ENCODE assay signal across 6 worm cellular contexts in the genomic region with DNA sequence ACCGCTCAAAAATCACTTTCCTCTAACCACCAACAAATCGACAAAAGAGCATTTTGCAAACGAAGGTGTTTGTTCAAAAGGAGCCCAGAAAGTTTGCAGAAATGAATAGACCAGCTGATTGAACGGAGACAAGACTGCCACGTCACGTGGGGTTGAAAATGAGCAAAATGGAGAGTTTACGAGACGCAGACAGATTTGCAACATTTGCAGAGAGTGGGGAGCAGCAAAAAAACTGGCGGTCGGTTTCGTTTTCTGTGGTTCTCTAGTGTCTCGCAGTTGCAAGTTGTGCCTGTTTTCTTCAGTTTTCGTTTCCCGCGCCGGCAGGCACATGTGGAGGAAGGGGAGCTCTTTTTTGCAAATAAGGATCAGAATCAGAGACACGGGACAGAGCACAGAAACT.
TF ChIP-seq lines count a peak whose summit lies in the region.

No protein-coding gene starts in this region.

TF ChIP-seq in whole organism, L1 larva, 84 proteins besides CTCF, POLR2A, EP300 and RAD21 (continues in another document):
- TF ChIP-seq xbp-1 (tag; optimal IDR thresholded peaks at IDR 0.05; lab: Kevin White, UChicago) (peak; percentile 27), lin-35 (GFP tag; optimal IDR thresholded peaks at IDR 0.05; lab: Kevin White, UChicago) (peak; percentile 48 to 62), nhr-11 (tag; optimal IDR thresholded peaks at IDR 0.05; lab: Kevin White, UChicago) (peak; percentile 20), tlp-1 (tag; optimal IDR thresholded peaks at IDR 0.05; lab: Kevin White, UChicago) (no peak), ceh-82 (tag; optimal IDR thresholded peaks at IDR 0.05; lab: Kevin White, UChicago) (peak in 2 of 3 experiments; percentile 16 to 54), fkh-4 (tag; optimal IDR thresholded peaks at IDR 0.05; lab: Kevin White, UChicago; ENCODE audit: borderline replicate concordance) (no peak), nhr-85 (tag; lab: Kevin White, UChicago) (no peak), nhr-77 (tag; optimal IDR thresholded peaks at IDR 0.05; lab: Kevin White, UChicago) (peak; percentile 32), fkh-8 (tag; optimal IDR thresholded peaks at IDR 0.05; lab: Kevin White, UChicago) (peak; percentile 81), snu-23 (GFP tag; optimal IDR thresholded peaks at IDR 0.05; lab: Kevin White, UChicago) (peak; percentile 57), dpl-1 (GFP tag; optimal IDR thresholded peaks at IDR 0.05; lab: Kevin White, UChicago) (peak; percentile 23 to 39 (median 32)), elt-2 (tag; optimal IDR thresholded peaks at IDR 0.05; lab: Kevin White, UChicago) (peak; percentile 36), grh-1 (GFP tag; IDR thresholded peaks at IDR 0.05; lab: Robert Waterston, UW) (no peak), hlh-17 (GFP tag; optimal IDR thresholded peaks at IDR 0.05; lab: Kevin White, UChicago; ENCODE audit: borderline replicate concordance) (no peak)

TF ChIP-seq in whole organism, L2 larva, 48 proteins besides CTCF, POLR2A, EP300 and RAD21 (continues in another document):
- no peak for TF ChIP-seq ZK546.5 (tag; optimal IDR thresholded peaks at IDR 0.05; lab: Kevin White, UChicago)
- no peak for TF ChIP-seq nhr-237 (tag; optimal IDR thresholded peaks at IDR 0.05; lab: Kevin White, UChicago)
- no peak for TF ChIP-seq ceh-82 (tag; optimal IDR thresholded peaks at IDR 0.05; lab: Kevin White, UChicago)
- peak; percentile 88 for TF ChIP-seq sma-9 (GFP tag; optimal IDR thresholded peaks at IDR 0.05; lab: Kevin White, UChicago)
- no peak for TF ChIP-seq sma-9 (tag; optimal IDR thresholded peaks at IDR 0.05; lab: Kevin White, UChicago)
- no peak for TF ChIP-seq blmp-1 (tag; optimal IDR thresholded peaks at IDR 0.05; lab: Kevin White, UChicago; ENCODE audit: insufficient read depth)
- peak; percentile 53 for TF ChIP-seq lin-11 (tag; optimal IDR thresholded peaks at IDR 0.05; lab: Kevin White, UChicago)
- no peak for TF ChIP-seq elt-3 (tag; optimal IDR thresholded peaks at IDR 0.05; lab: Kevin White, UChicago)
- TF ChIP-seq mab-5 (tag; optimal IDR thresholded peaks at IDR 0.05; lab: Kevin White, UChicago): no peak
- peak; percentile 66 to 86 for TF ChIP-seq mdl-1 (tag; optimal IDR thresholded peaks at IDR 0.05; lab: Kevin White, UChicago)
- TF ChIP-seq zag-1 (tag; optimal IDR thresholded peaks at IDR 0.05; lab: Kevin White, UChicago): no peak
- TF ChIP-seq Y55F3AM.14 (GFP tag; optimal IDR thresholded peaks at IDR 0.05; lab: Kevin White, UChicago): no peak
- TF ChIP-seq gmeb-1 (tag; optimal IDR thresholded peaks at IDR 0.05; lab: Kevin White, UChicago): peak; percentile 18
- TF ChIP-seq nhr-23 (tag; optimal IDR thresholded peaks at IDR 0.05; lab: Kevin White, UChicago): no peak
- TF ChIP-seq crh-2 (tag; optimal IDR thresholded peaks at IDR 0.05; lab: Kevin White, UChicago): peak; percentile 93

TF ChIP-seq in whole organism, L3 larva, 47 proteins besides CTCF, POLR2A, EP300 and RAD21:
- TF ChIP-seq pqm-1 (tag; optimal IDR thresholded peaks at IDR 0.05; lab: Kevin White, UChicago): peak; percentile 36
- peak; percentile 69 for TF ChIP-seq jun-1 (tag; optimal IDR thresholded peaks at IDR 0.05; lab: Kevin White, UChicago)
- no peak for TF ChIP-seq ceh-16 (tag; optimal IDR thresholded peaks at IDR 0.05; lab: Kevin White, UChicago)
- TF ChIP-seq aly-2 (tag; optimal IDR thresholded peaks at IDR 0.05; lab: Kevin White, UChicago): no peak
- peak; percentile 71 for TF ChIP-seq mdl-1 (tag; optimal IDR thresholded peaks at IDR 0.05; lab: Kevin White, UChicago)
- TF ChIP-seq ceh-9 (tag; optimal IDR thresholded peaks at IDR 0.05; lab: Kevin White, UChicago): no peak
- peak; percentile 64 for TF ChIP-seq nfya-1 (tag; optimal IDR thresholded peaks at IDR 0.05; lab: Kevin White, UChicago; ENCODE audit: insufficient read depth)
- TF ChIP-seq tbx-2 (tag; optimal IDR thresholded peaks at IDR 0.05; lab: Kevin White, UChicago): no peak
- peak; percentile 96 for TF ChIP-seq pha-4 (tag; optimal IDR thresholded peaks at IDR 0.05; lab: Kevin White, UChicago)
- TF ChIP-seq lin-15B (tag; optimal IDR thresholded peaks at IDR 0.05; lab: Kevin White, UChicago): peak; percentile 27
- peak; percentile 80 for TF ChIP-seq lin-39 (tag; optimal IDR thresholded peaks at IDR 0.05; lab: Kevin White, UChicago)
- peak; percentile 28 for TF ChIP-seq elt-2 (tag; optimal IDR thresholded peaks at IDR 0.05; lab: Kevin White, UChicago)
- TF ChIP-seq nhr-11 (tag; optimal IDR thresholded peaks at IDR 0.05; lab: Kevin White, UChicago): peak; percentile 36

TF ChIP-seq in whole organism, L4 larva, 104 proteins besides CTCF, POLR2A, EP300 and RAD21 (continues in another document):
- peak; percentile 81 for TF ChIP-seq dmd-6 (GFP tag; IDR thresholded peaks at IDR 0.05; lab: Robert Waterston, UW)
- peak in 1 of 2 experiments; percentile 62 for TF ChIP-seq unc-62 (GFP tag; optimal IDR thresholded peaks at IDR 0.05 in 1 of 2; lab: Kevin White, UChicago)
- TF ChIP-seq unc-62 (tag; optimal IDR thresholded peaks at IDR 0.05; lab: Kevin White, UChicago): no peak
- TF ChIP-seq lin-38 (GFP tag; IDR thresholded peaks at IDR 0.05; lab: Robert Waterston, UW): no peak
- TF ChIP-seq nhr-28 (tag; optimal IDR thresholded peaks at IDR 0.05; lab: Kevin White, UChicago): peak; percentile 78
- TF ChIP-seq php-3 (GFP tag; IDR thresholded peaks at IDR 0.05; lab: Robert Waterston, UW): no peak
- no peak for TF ChIP-seq Y5F2A.4 (GFP tag; optimal IDR thresholded peaks at IDR 0.05; lab: Kevin White, UChicago)
- TF ChIP-seq daf-12 (tag; optimal IDR thresholded peaks at IDR 0.05; lab: Kevin White, UChicago): no peak
- TF ChIP-seq nhr-102 (tag; optimal IDR thresholded peaks at IDR 0.05; lab: Kevin White, UChicago): no peak
- peak; percentile 92 for TF ChIP-seq hlh-30 (tag; optimal IDR thresholded peaks at IDR 0.05; lab: Kevin White, UChicago; ENCODE audit: insufficient read depth)
- TF ChIP-seq nhr-76 (tag; optimal IDR thresholded peaks at IDR 0.05; lab: Kevin White, UChicago): no peak
- TF ChIP-seq tra-1 (GFP tag; IDR thresholded peaks at IDR 0.05; lab: Robert Waterston, UW): 0 out of 2 replicates have a peak, but pooled peaks have one; percentile 33
- peak; percentile 63 for TF ChIP-seq dve-1 (tag; optimal IDR thresholded peaks at IDR 0.05; lab: Kevin White, UChicago; ENCODE audit: insufficient read depth)
- TF ChIP-seq hif-1 (tag; optimal IDR thresholded peaks at IDR 0.05; lab: Kevin White, UChicago): peak in 1 of 2 experiments; percentile 48
- peak; percentile 29 for TF ChIP-seq mes-2 (tag; optimal IDR thresholded peaks at IDR 0.05; lab: Kevin White, UChicago; ENCODE audit: poor library complexity, severe bottlenecking)

TF ChIP-seq in whole organism, late embryonic, 69 proteins besides CTCF, POLR2A, EP300 and RAD21:
- TF ChIP-seq pros-1 (tag; optimal IDR thresholded peaks at IDR 0.05; lab: Kevin White, UChicago) (no peak), hlh-30 (tag; optimal IDR thresholded peaks at IDR 0.05; lab: Kevin White, UChicago; ENCODE audit: insufficient read depth) (peak; percentile 58), ceh-18 (tag; optimal IDR thresholded peaks at IDR 0.05; lab: Kevin White, UChicago) (peak; percentile 65)

TF ChIP-seq in whole organism, young adult, 124 proteins besides CTCF, POLR2A, EP300 and RAD21 (continues in another document):
- no peak for TF ChIP-seq zim-3 (tag; optimal IDR thresholded peaks at IDR 0.05; lab: Kevin White, UChicago)
- 0 out of 2 replicates have a peak, but pooled peaks have one; percentile 8 for TF ChIP-seq rcor-1 (GFP tag; IDR thresholded peaks at IDR 0.05; lab: Robert Waterston, UW)
- TF ChIP-seq ztf-18 (tag; optimal IDR thresholded peaks at IDR 0.05; lab: Kevin White, UChicago): peak; percentile 1
- no peak for TF ChIP-seq tbx-9 (tag; optimal IDR thresholded peaks at IDR 0.05; lab: Kevin White, UChicago; ENCODE audit: borderline replicate concordance)
- TF ChIP-seq F39B2.1 (GFP tag; IDR thresholded peaks at IDR 0.05; lab: Robert Waterston, UW): no peak
- peak; percentile 3 for TF ChIP-seq madf-10 (tag; optimal IDR thresholded peaks at IDR 0.05; lab: Kevin White, UChicago)
- TF ChIP-seq die-1 (tag; optimal IDR thresholded peaks at IDR 0.05; lab: Kevin White, UChicago): no peak
- peak; percentile 39; the same call in 1 of the 2 replicates for TF ChIP-seq mcd-1 (GFP tag; IDR thresholded peaks at IDR 0.05; lab: Robert Waterston, UW)
- peak; percentile 12 for TF ChIP-seq chd-7 (tag; optimal IDR thresholded peaks at IDR 0.05; lab: Kevin White, UChicago)
- TF ChIP-seq unc-62 (GFP tag; optimal IDR thresholded peaks at IDR 0.05; lab: Kevin White, UChicago): no peak
- 0 out of 2 replicates have a peak, but pooled peaks have one; percentile 19 for TF ChIP-seq C06A6.2 (GFP tag; conservative IDR thresholded peaks at IDR 0.05; lab: Robert Waterston, UW)
- TF ChIP-seq F49E8.2 (tag; optimal IDR thresholded peaks at IDR 0.05; lab: Kevin White, UChicago; ENCODE audit: insufficient read depth): no peak
- 0 out of 2 replicates have a peak, but pooled peaks have one; percentile 40 for TF ChIP-seq lir-1 (GFP tag; conservative IDR thresholded peaks at IDR 0.05; lab: Robert Waterston, UW)
- no peak for TF ChIP-seq ets-4 (GFP tag; optimal IDR thresholded peaks at IDR 0.05; lab: Kevin White, UChicago)
- TF ChIP-seq B0261.1 (tag; optimal IDR thresholded peaks at IDR 0.05; lab: Kevin White, UChicago): no peak
- TF ChIP-seq T07F8.4 (tag; optimal IDR thresholded peaks at IDR 0.05; lab: Kevin White, UChicago): no peak
- TF ChIP-seq cebp-1 (GFP tag; IDR thresholded peaks at IDR 0.05; lab: Robert Waterston, UW): no peak; the same call in 1 of the 2 replicates
- peak; percentile 75 for TF ChIP-seq cebp-1 (tag; optimal IDR thresholded peaks at IDR 0.05; lab: Kevin White, UChicago)
- TF ChIP-seq hmg-1.2 (GFP tag; IDR thresholded peaks at IDR 0.05; lab: Robert Waterston, UW): peak; percentile 51; the same call in 1 of the 2 replicates
- TF ChIP-seq let-607 (tag; optimal IDR thresholded peaks at IDR 0.05; lab: Kevin White, UChicago): peak in 1 of 2 experiments; percentile 23
- peak; percentile 71 for TF ChIP-seq K12H6.12 (tag; optimal IDR thresholded peaks at IDR 0.05; lab: Kevin White, UChicago)
- TF ChIP-seq madf-8 (GFP tag; conservative IDR thresholded peaks at IDR 0.05; lab: Robert Waterston, UW): no peak
- TF ChIP-seq efl-1 (GFP tag; optimal IDR thresholded peaks at IDR 0.05; lab: Kevin White, UChicago): no peak
- no peak for TF ChIP-seq F37B4.10 (GFP tag; IDR thresholded peaks at IDR 0.05; lab: Robert Waterston, UW)
- no peak for TF ChIP-seq atf-7 (tag; optimal IDR thresholded peaks at IDR 0.05; lab: Kevin White, UChicago)
- no peak for TF ChIP-seq F10E7.11 (tag; optimal IDR thresholded peaks at IDR 0.05; lab: Kevin White, UChicago)
- no peak for TF ChIP-seq ztf-25 (GFP tag; IDR thresholded peaks at IDR 0.05; lab: Robert Waterston, UW)
- no peak for TF ChIP-seq F52B5.7 (tag; optimal IDR thresholded peaks at IDR 0.05; lab: Kevin White, UChicago)
- no peak for TF ChIP-seq hlh-26 (GFP tag; conservative IDR thresholded peaks at IDR 0.05; lab: Robert Waterston, UW)
- 0 out of 2 replicates have a peak, but pooled peaks have one; percentile 59 for TF ChIP-seq K11D2.4 (GFP tag; IDR thresholded peaks at IDR 0.05; lab: Robert Waterston, UW)
